Worm (Caenorhabditis elegans) whole organism, mixed stage, embryonic: Measurements from ENCODE around the gene T11G6.3.

Experiments
- M03D4.4 ChIP-seq: sonication (generic microtip); optimal IDR thresholded peaks from 2 replicates; lab custom pipeline; 2017; ENCODE audit warnings: mild to moderate bottlenecking, missing genetic modification characterization, missing compliant biosample characterization
- bed-3 ChIP-seq: fragments of 200-800 bp; sonication (Bioruptor generic); optimal IDR thresholded peaks from 3 replicates; lab custom pipeline; 2018; ENCODE audit warnings: mild to moderate bottlenecking, missing genetic modification characterization, moderate library complexity, missing compliant biosample characterization
- blmp-1 ChIP-seq: fragments of 150-350 bp; optimal IDR thresholded peaks from 2 replicates; lab custom pipeline; 2014; ENCODE audit warnings: missing biosample characterization, missing genetic modification characterization
- ceh-39 ChIP-seq: fragments of 150-350 bp; optimal IDR thresholded peaks from 2 replicates; lab custom pipeline; 2014; ENCODE audit warnings: missing biosample characterization, missing genetic modification characterization
- ceh-43 ChIP-seq: fragments of 200-800 bp; sonication (Bioruptor generic); optimal IDR thresholded peaks from 2 replicates; lab custom pipeline; 2018; ENCODE audit warnings: mild to moderate bottlenecking, missing genetic modification characterization, moderate library complexity, missing compliant biosample characterization
- ceh-83 ChIP-seq: fragments of 200-800 bp; sonication (Bioruptor generic); optimal IDR thresholded peaks from 2 replicates; lab custom pipeline; 2018; ENCODE audit warnings: mild to moderate bottlenecking, missing genetic modification characterization, missing compliant biosample characterization
- ces-1 ChIP-seq: fragments of 150-350 bp; optimal IDR thresholded peaks from 2 replicates; lab custom pipeline; 2014; ENCODE audit warnings: missing biosample characterization, missing genetic modification reagents, missing genetic modification characterization
- cnd-1 ChIP-seq: fragments of 200-800 bp; sonication (Bioruptor generic); optimal IDR thresholded peaks from 2 replicates; lab custom pipeline; 2018; ENCODE audit warnings: mild to moderate bottlenecking, missing genetic modification characterization, missing compliant biosample characterization
- drap-1 ChIP-seq: fragments of 200-800 bp; sonication (Bioruptor generic); optimal IDR thresholded peaks from 3 replicates; lab custom pipeline; 2018; ENCODE audit warnings: mild to moderate bottlenecking, missing genetic modification characterization, missing compliant biosample characterization
- elt-1 ChIP-seq: sonication (generic microtip); optimal IDR thresholded peaks from 2 replicates; lab custom pipeline; 2017; ENCODE audit warnings: missing genetic modification characterization, mild to moderate bottlenecking, missing compliant biosample characterization, antibody characterized with exemption, moderate library complexity, borderline replicate concordance; ENCODE audit not compliant: insufficient read depth
- elt-3 ChIP-seq: fragments of 150-350 bp; optimal IDR thresholded peaks from 2 replicates; lab custom pipeline; 2014; ENCODE audit warnings: missing biosample characterization, missing genetic modification characterization
- flh-1 ChIP-seq: fragments of 200-800 bp; sonication (Bioruptor generic); optimal IDR thresholded peaks from 2 replicates; lab custom pipeline; 2018; ENCODE audit warnings: mild to moderate bottlenecking, missing genetic modification characterization, moderate library complexity, missing compliant biosample characterization
- ham-2 ChIP-seq: fragments of 200-800 bp; sonication (Bioruptor generic); optimal IDR thresholded peaks from 2 replicates; lab custom pipeline; 2018; ENCODE audit warnings: mild to moderate bottlenecking, missing genetic modification characterization, missing compliant biosample characterization
- hlh-1 ChIP-seq: fragments of 150-350 bp; optimal IDR thresholded peaks from 2 replicates; lab custom pipeline; 2014; ENCODE audit warnings: missing biosample characterization, missing genetic modification reagents, missing genetic modification characterization
- lin-13 ChIP-seq: fragments of 150-350 bp; optimal IDR thresholded peaks from 2 replicates; lab custom pipeline; 2014; ENCODE audit warnings: missing biosample characterization, missing genetic modification characterization
- lin-32 ChIP-seq: fragments of 200-800 bp; sonication (Bioruptor generic); optimal IDR thresholded peaks from 2 replicates; lab custom pipeline; 2018; ENCODE audit warnings: mild to moderate bottlenecking, missing genetic modification characterization, missing compliant biosample characterization
- lsy-2 ChIP-seq: fragments of 150-350 bp; optimal IDR thresholded peaks from 2 replicates; lab custom pipeline; 2014; ENCODE audit warnings: missing biosample characterization, missing genetic modification characterization
- mab-5 ChIP-seq: fragments of 150-350 bp; optimal IDR thresholded peaks from 2 replicates; lab custom pipeline; 2014; ENCODE audit warnings: missing biosample characterization, missing genetic modification characterization
- mep-1 ChIP-seq: fragments of 150-350 bp; optimal IDR thresholded peaks from 2 replicates; lab custom pipeline; 2017; ENCODE audit warnings: missing biosample characterization, missing genetic modification reagents, missing genetic modification characterization, inconsistent platforms
- mls-2 ChIP-seq: sonication (generic microtip); optimal IDR thresholded peaks from 2 replicates; lab custom pipeline; 2016; ENCODE audit warnings: mild to moderate bottlenecking, missing genetic modification characterization, moderate library complexity, missing compliant biosample characterization
- nhr-12 ChIP-seq: fragments of 150-350 bp; optimal IDR thresholded peaks from 2 replicates; lab custom pipeline; 2014; ENCODE audit warnings: missing biosample characterization, missing genetic modification characterization
- nhr-2 ChIP-seq: fragments of 150-350 bp; optimal IDR thresholded peaks from 2 replicates; lab custom pipeline; 2014; ENCODE audit warnings: missing biosample characterization, missing genetic modification characterization
- nhr-237 ChIP-seq: fragments of 150-350 bp; optimal IDR thresholded peaks from 2 replicates; lab custom pipeline; 2014; ENCODE audit warnings: missing biosample characterization, missing genetic modification characterization
- nhr-28 ChIP-seq: fragments of 150-350 bp; optimal IDR thresholded peaks from 2 replicates; lab custom pipeline; 2014; ENCODE audit warnings: missing biosample characterization, missing genetic modification characterization
- nhr-76 ChIP-seq: sonication (generic microtip); optimal IDR thresholded peaks from 2 replicates; lab custom pipeline; 2017; ENCODE audit warnings: missing biosample characterization, missing genetic modification characterization
- pha-4 ChIP-seq: fragments of 150-350 bp; optimal IDR thresholded peaks from 2 replicates; lab custom pipeline; 2018; ENCODE audit warnings: missing biosample characterization, missing genetic modification reagents, missing genetic modification characterization
- sem-2 ChIP-seq: fragments of 200-800 bp; sonication (Bioruptor generic); optimal IDR thresholded peaks from 2 replicates; lab custom pipeline; 2018; ENCODE audit warnings: mild to moderate bottlenecking, missing genetic modification characterization, missing compliant biosample characterization
- snpc-4 ChIP-seq: fragments of 150-350 bp; optimal IDR thresholded peaks from 2 replicates; lab custom pipeline; 2014; ENCODE audit warnings: missing biosample characterization, missing genetic modification characterization
- sptf-1 ChIP-seq: sonication (generic microtip); optimal IDR thresholded peaks from 2 replicates; lab custom pipeline; 2017; ENCODE audit warnings: mild to moderate bottlenecking, missing genetic modification characterization, moderate library complexity, missing compliant biosample characterization
- tbx-8 ChIP-seq: fragments of 200-800 bp; sonication (Bioruptor generic); optimal IDR thresholded peaks from 2 replicates; lab custom pipeline; 2018; ENCODE audit warnings: mild to moderate bottlenecking, missing genetic modification characterization, moderate library complexity, missing compliant biosample characterization
- unc-120 ChIP-seq: sonication (generic microtip); optimal IDR thresholded peaks from 2 replicates; lab custom pipeline; 2017; ENCODE audit warnings: missing genetic modification characterization, missing compliant biosample characterization; ENCODE audit not compliant: poor library complexity, severe bottlenecking
- unc-39 ChIP-seq: fragments of 150-350 bp; optimal IDR thresholded peaks from 2 replicates; lab custom pipeline; 2014; ENCODE audit warnings: missing biosample characterization, missing genetic modification characterization
- unc-62 ChIP-seq: fragments of 150-350 bp; optimal IDR thresholded peaks from 2 replicates; lab custom pipeline; 2014; ENCODE audit warnings: missing biosample characterization, missing genetic modification reagents, missing genetic modification characterization
- zip-8 ChIP-seq: fragments of 150-350 bp; optimal IDR thresholded peaks from 2 replicates; lab custom pipeline; 2014; ENCODE audit warnings: missing biosample characterization, missing genetic modification characterization
- ztf-11 ChIP-seq: fragments of 150-350 bp; optimal IDR thresholded peaks from 2 replicates; lab custom pipeline; 2014; ENCODE audit warnings: missing biosample characterization, missing genetic modification characterization

Gene T11G6.3

ce11 chrIV:10881230-10881629 is 26.2 kb upstream of the T11G6.3 start, which contains the start of gene F13E9.13:
Gene F13E9.13 (plus strand): TSS chrIV:10881546.
- TF ChIP-seq elt-1, result peak; percentile 88
- TF ChIP-seq bed-3 (GFP tag; lab: Kevin White, UChicago), result no peak
- no peak for TF ChIP-seq ces-1 (GFP tag; lab: Kevin White, UChicago)
- no peak for TF ChIP-seq mls-2 (tag; lab: Kevin White, UChicago)
- no peak for TF ChIP-seq ztf-11

- TF ChIP-seq bed-3 (GFP tag; lab: Kevin White, UChicago), result no peak
- no peak for TF ChIP-seq flh-1 (GFP tag; lab: Kevin White, UChicago)
- TF ChIP-seq nhr-2 (tag; lab: Kevin White, UChicago), result no peak
- no peak for TF ChIP-seq ham-2 (GFP tag; lab: Kevin White, UChicago)
- no peak for TF ChIP-seq lin-13
- no peak for TF ChIP-seq ceh-43 (GFP tag; lab: Kevin White, UChicago)
- TF ChIP-seq elt-1, result no peak
- TF ChIP-seq drap-1 (GFP tag; lab: Kevin White, UChicago), result no peak
- TF ChIP-seq nhr-76 (tag; lab: Kevin White, UChicago), result no peak
Measured at ce11 chrIV:10880264-10880663, 25.2 kb upstream of the T11G6.3 start, which contains the start of gene fipr-15. Gene fipr-15 (plus strand): TSS chrIV:10880564.

ce11 chrIV:10879542-10879941 is 24.5 kb upstream of the T11G6.3 start, which contains the start of gene sdz-13:
Gene sdz-13 (minus strand): TSS chrIV:10879642.
- no peak for TF ChIP-seq elt-3
- TF ChIP-seq unc-39 (tag; lab: Kevin White, UChicago), result no peak
- TF ChIP-seq unc-120, result no peak
- TF ChIP-seq sem-2 (GFP tag; lab: Kevin White, UChicago), result no peak
- no peak for TF ChIP-seq elt-1
- no peak for TF ChIP-seq unc-62
- no peak for TF ChIP-seq snpc-4 (tag; lab: Kevin White, UChicago)
- no peak for TF ChIP-seq sptf-1 (tag; lab: Kevin White, UChicago)
- no peak for TF ChIP-seq tbx-8
- no peak for TF ChIP-seq ztf-11
- no peak for TF ChIP-seq pha-4 (tag; lab: Kevin White, UChicago)
- no peak for TF ChIP-seq lin-32 (GFP tag; lab: Kevin White, UChicago)
- TF ChIP-seq hlh-1 (tag; lab: Kevin White, UChicago), result no peak
- no peak for TF ChIP-seq nhr-76 (tag; lab: Kevin White, UChicago)

ce11 chrIV:10876844-10877243 is 21.8 kb upstream of the T11G6.3 start, which contains the start of gene fipr-14:
Gene fipr-14 (plus strand): TSS chrIV:10877144.
- TF ChIP-seq M03D4.4 (tag; lab: Kevin White, UChicago) (no peak), nhr-237 (tag; lab: Kevin White, UChicago) (no peak), snpc-4 (tag; lab: Kevin White, UChicago) (no peak), lin-32 (GFP tag; lab: Kevin White, UChicago) (no peak), nhr-28 (tag; lab: Kevin White, UChicago) (no peak), pha-4 (tag; lab: Kevin White, UChicago) (no peak), unc-62 (no peak), mep-1 (tag; lab: Kevin White, UChicago) (no peak), flh-1 (GFP tag; lab: Kevin White, UChicago) (no peak), bed-3 (GFP tag; lab: Kevin White, UChicago) (no peak), mls-2 (tag; lab: Kevin White, UChicago) (no peak), hlh-1 (tag; lab: Kevin White, UChicago) (no peak), ham-2 (GFP tag; lab: Kevin White, UChicago) (no peak), cnd-1 (tag; lab: Kevin White, UChicago) (no peak), mab-5 (tag; lab: Kevin White, UChicago) (no peak), elt-1 (no peak), tbx-8 (no peak), elt-3 (no peak), nhr-12 (tag; lab: Kevin White, UChicago) (no peak), sem-2 (GFP tag; lab: Kevin White, UChicago) (no peak)

ce11 chrIV:10874527-10874926 is 19.5 kb upstream of the T11G6.3 start, which contains the start of gene F13E9.12:
Gene F13E9.12 (minus strand): TSS chrIV:10874627.
- no peak for TF ChIP-seq elt-3
- no peak for TF ChIP-seq unc-62
- TF ChIP-seq nhr-2 (tag; lab: Kevin White, UChicago), result no peak
- TF ChIP-seq zip-8 (tag; lab: Kevin White, UChicago), result no peak
- no peak for TF ChIP-seq M03D4.4 (tag; lab: Kevin White, UChicago)
- TF ChIP-seq tbx-8, result no peak
- no peak for TF ChIP-seq lsy-2 (tag; lab: Kevin White, UChicago)
- TF ChIP-seq ceh-43 (GFP tag; lab: Kevin White, UChicago), result no peak
- no peak for TF ChIP-seq flh-1 (GFP tag; lab: Kevin White, UChicago)
- no peak for TF ChIP-seq pha-4 (tag; lab: Kevin White, UChicago)
- TF ChIP-seq blmp-1 (tag; lab: Kevin White, UChicago), result no peak
- no peak for TF ChIP-seq unc-39 (tag; lab: Kevin White, UChicago)
- TF ChIP-seq ceh-83, result no peak
- no peak for TF ChIP-seq hlh-1 (tag; lab: Kevin White, UChicago)
- TF ChIP-seq ztf-11, result no peak
- TF ChIP-seq ceh-39, result no peak
- TF ChIP-seq snpc-4 (tag; lab: Kevin White, UChicago), result no peak
- TF ChIP-seq mep-1 (tag; lab: Kevin White, UChicago), result no peak
- TF ChIP-seq ham-2 (GFP tag; lab: Kevin White, UChicago), result no peak
